Worm (Caenorhabditis elegans) whole organism, late embryonic: ENCODE measurements around the gene twk-23.

ENCODE experiments used
- ceh-30 ChIP-seq: fragments of 150-350 bp; optimal IDR thresholded peaks from 2 replicates; lab custom pipeline; 2014; ENCODE audit warnings: missing biosample characterization, missing genetic modification characterization
- ceh-31 ChIP-seq: sonication (generic microtip); optimal IDR thresholded peaks from 2 replicates; lab custom pipeline; 2016; ENCODE audit warnings: missing genetic modification characterization, missing compliant biosample characterization
- ceh-6 ChIP-seq: fragments of 200-800 bp; sonication (Bioruptor generic); optimal IDR thresholded peaks from 2 replicates; lab custom pipeline; 2018; ENCODE audit warnings: mild to moderate bottlenecking, missing genetic modification characterization, missing compliant biosample characterization
- nfya-1 ChIP-seq: sonication (generic microtip); optimal IDR thresholded peaks from 2 replicates; lab custom pipeline; 2017; ENCODE audit warnings: missing genetic modification characterization, mild to moderate bottlenecking, missing compliant biosample characterization, antibody characterized with exemption, moderate library complexity
- nhr-232 ChIP-seq: sonication (generic microtip); optimal IDR thresholded peaks from 2 replicates; lab custom pipeline; 2016; ENCODE audit warnings: missing genetic modification characterization, missing compliant biosample characterization
- unc-42 ChIP-seq: sonication (generic microtip); optimal IDR thresholded peaks from 2 replicates; lab custom pipeline; 2016; ENCODE audit warnings: missing genotype, missing genetic modification characterization, missing compliant biosample characterization

Gene twk-23

DNA sequence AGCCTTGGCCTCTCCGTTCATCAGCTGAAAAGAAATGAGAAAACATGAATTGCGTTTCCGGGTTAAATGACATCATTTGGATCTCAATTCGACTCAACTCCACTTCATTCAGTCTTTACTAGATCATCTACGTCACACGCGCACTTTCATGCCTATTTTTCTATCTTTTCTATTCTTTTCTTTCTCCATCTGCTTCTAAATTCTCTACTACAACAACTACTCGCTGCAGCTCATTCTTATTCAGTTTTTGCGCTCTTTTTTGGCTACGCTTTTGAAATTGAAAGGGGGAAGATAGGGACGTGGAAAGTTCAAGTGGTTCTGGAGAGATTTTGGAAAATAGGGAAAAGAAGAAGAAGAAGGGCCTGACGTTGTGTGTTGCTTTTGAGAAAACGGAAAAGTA, 54.8 kb downstream of the twk-23 start:
- TF ChIP-seq nhr-232 (no peak), unc-42 (tag; lab: Kevin White, UChicago) (peak; percentile 86), ceh-6 (no peak), nfya-1 (tag; lab: Kevin White, UChicago) (peak; percentile 14), ceh-30 (tag; lab: Kevin White, UChicago) (no peak), ceh-31 (peak; percentile 34)
